Worm (Caenorhabditis elegans) whole organism, L4 larva: ENCODE results near the gene elo-6.

Experiments
- F49E8.2 ChIP-seq: sonication (generic microtip); optimal IDR thresholded peaks from 2 replicates; lab custom pipeline; 2016; ENCODE audit warnings: missing compliant biosample characterization, mild to moderate bottlenecking, missing genetic modification characterization, borderline replicate concordance
- aly-2 ChIP-seq: sonication (generic microtip); optimal IDR thresholded peaks from 2 replicates; lab custom pipeline; 2018; ENCODE audit warnings: missing biosample characterization, missing genetic modification characterization
- ceh-28 ChIP-seq: fragments of 150-350 bp; optimal IDR thresholded peaks from 2 replicates; lab custom pipeline; 2014; ENCODE audit warnings: missing biosample characterization, missing genetic modification reagents, missing genetic modification characterization
- dmd-8 ChIP-seq: fragments of 200-800 bp; sonication (Bioruptor generic); IDR thresholded peaks from 2 replicates; pipeline ENCODE4 v1.3.6; 2022; ENCODE audit warnings: missing genetic modification characterization, missing compliant biosample characterization
- fkh-10 ChIP-seq: fragments of 150-350 bp; optimal IDR thresholded peaks from 2 replicates; lab custom pipeline; 2014; ENCODE audit warnings: missing biosample characterization, missing genetic modification reagents, missing genetic modification characterization
- snpc-4 ChIP-seq: fragments of 150-350 bp; optimal IDR thresholded peaks from 2 replicates; lab custom pipeline; 2014; ENCODE audit warnings: missing biosample characterization, missing genetic modification characterization
- unc-39 ChIP-seq: sonication (generic microtip); optimal IDR thresholded peaks from 2 replicates; lab custom pipeline; 2017; ENCODE audit warnings: missing biosample characterization, missing genetic modification characterization
- vab-7 ChIP-seq: fragments of 200-800 bp; sonication (Bioruptor generic); IDR thresholded peaks from 2 replicates; pipeline ENCODE4 v1.3.6; 2022; ENCODE audit warnings: missing genetic modification reagents, missing genetic modification characterization, missing compliant biosample characterization
- zag-1 ChIP-seq: fragments of 150-350 bp; optimal IDR thresholded peaks from 2 replicates; lab custom pipeline; 2014; ENCODE audit warnings: missing biosample characterization, missing genetic modification characterization

- TF ChIP-seq F49E8.2 (tag; lab: Kevin White, UChicago): peak; percentile 56
- TF ChIP-seq dmd-8 (GFP tag; lab: Robert Waterston, UW): no peak
- TF ChIP-seq ceh-28 (tag; lab: Kevin White, UChicago): no peak
- TF ChIP-seq aly-2: no peak
- no peak for TF ChIP-seq vab-7 (GFP tag; lab: Robert Waterston, UW)
- no peak for TF ChIP-seq snpc-4 (tag; lab: Kevin White, UChicago)
- TF ChIP-seq zag-1 (tag; lab: Kevin White, UChicago): no peak
- TF ChIP-seq unc-39 (tag; lab: Kevin White, UChicago): no peak
- no peak for TF ChIP-seq fkh-10 (GFP tag; lab: Kevin White, UChicago)
Observed at ce11 chrIV:5389951-5390350, 1.6 kb upstream of the elo-6 start.
